Worm (Caenorhabditis elegans): ENCODE data around the gene mom-2.

Gene mom-2

ce11 chrV:8325906-8326305 lies 29.9 kb upstream of the mom-2 start:
- TF ChIP-seq snpc-1.1 (tag; optimal IDR thresholded peaks at IDR 0.05; ENCODE audit: insufficient read depth) (no peak), zfh-2 (GFP tag; conservative IDR thresholded peaks at IDR 0.05) (peak; percentile 63)

- no peak for TF ChIP-seq dox-1 (GFP tag; IDR thresholded peaks at IDR 0.05)
- no peak for TF ChIP-seq ztf-6 (GFP tag; IDR thresholded peaks at IDR 0.05)
- TF ChIP-seq mel-28 (tag; optimal IDR thresholded peaks at IDR 0.05; ENCODE audit: borderline replicate concordance) = no peak
- TF ChIP-seq efl-1 (GFP tag; optimal IDR thresholded peaks at IDR 0.05) = peak; percentile 14
- TF ChIP-seq zfh-2 (GFP tag; conservative IDR thresholded peaks at IDR 0.05) = peak; percentile 81
- TF ChIP-seq madf-8 (GFP tag; conservative IDR thresholded peaks at IDR 0.05) = peak; percentile 35; the same call in 1 of the 2 replicates
- no peak for TF ChIP-seq C17E4.6 (GFP tag; IDR thresholded peaks at IDR 0.05)
- peak; percentile 60; the same call in 1 of the 2 replicates for TF ChIP-seq hmg-1.2 (GFP tag; IDR thresholded peaks at IDR 0.05)
- no peak for TF ChIP-seq nhr-120 (GFP tag; IDR thresholded peaks at IDR 0.05)
- no peak for TF ChIP-seq dpl-1 (GFP tag; optimal IDR thresholded peaks at IDR 0.05)
- no peak for TF ChIP-seq nhr-179 (tag; optimal IDR thresholded peaks at IDR 0.05)
- peak; percentile 72 for TF ChIP-seq madf-6 (GFP tag; IDR thresholded peaks at IDR 0.05)
- TF ChIP-seq aptf-2 (GFP tag; conservative IDR thresholded peaks at IDR 0.05) = no peak
- no peak for TF ChIP-seq Y95B8A.8 (GFP tag; IDR thresholded peaks at IDR 0.05)
- no peak for TF ChIP-seq snpc-1.3 (tag; optimal IDR thresholded peaks at IDR 0.05; ENCODE audit: insufficient read depth)
- no peak for TF ChIP-seq madf-3 (GFP tag; IDR thresholded peaks at IDR 0.05)
- no peak for TF ChIP-seq hrde-1 (tag; optimal IDR thresholded peaks at IDR 0.05; ENCODE audit: borderline replicate concordance)
- no peak for TF ChIP-seq somi-1 (GFP tag; optimal IDR thresholded peaks at IDR 0.05)
- no peak for TF ChIP-seq hlh-12 (tag; optimal IDR thresholded peaks at IDR 0.05)
- TF ChIP-seq nhr-80 (tag; optimal IDR thresholded peaks at IDR 0.05) = no peak
- no peak for TF ChIP-seq snpc-1.1 (tag; optimal IDR thresholded peaks at IDR 0.05; ENCODE audit: insufficient read depth)
- TF ChIP-seq attf-3 (GFP tag; conservative IDR thresholded peaks at IDR 0.05) = no peak
- TF ChIP-seq let-607 (tag; optimal IDR thresholded peaks at IDR 0.05) = no peak
- TF ChIP-seq Y67H2A.10 (GFP tag; conservative IDR thresholded peaks at IDR 0.05) = no peak
- TF ChIP-seq aptf-3 (GFP tag; IDR thresholded peaks at IDR 0.05) = 0 out of 2 replicates have a peak, but pooled peaks have one; percentile 53
- TF ChIP-seq hmg-20 (GFP tag; IDR thresholded peaks at IDR 0.05) = no peak
- TF ChIP-seq pbrm-1 (GFP tag; IDR thresholded peaks at IDR 0.05) = no peak
- TF ChIP-seq lsl-1 (GFP tag; optimal IDR thresholded peaks at IDR 0.05) = no peak
- TF ChIP-seq ekl-4 (GFP tag; IDR thresholded peaks at IDR 0.05) = no peak
- no peak for TF ChIP-seq F23B12.7 (tag; optimal IDR thresholded peaks at IDR 0.05; ENCODE audit: insufficient read depth)
- TF ChIP-seq akir-1 (GFP tag; optimal IDR thresholded peaks at IDR 0.05) = no peak
- peak; percentile 79; the same call in 1 of the 2 replicates for TF ChIP-seq egrh-3 (GFP tag; IDR thresholded peaks at IDR 0.05)
- no peak for TF ChIP-seq tbp1 (GFP tag; optimal IDR thresholded peaks at IDR 0.05)
- no peak for TF ChIP-seq fkh-3 (tag; optimal IDR thresholded peaks at IDR 0.05)
- no peak for TF ChIP-seq T07F8.4 (tag; optimal IDR thresholded peaks at IDR 0.05)
- no peak for TF ChIP-seq F57A8.1 (GFP tag; optimal IDR thresholded peaks at IDR 0.05)
These were observed 28.7 kb upstream of the mom-2 start for ce11 chrV:8327080-8327479.

ce11 chrV:8329390-8329789 lies 26.4 kb upstream of the mom-2 start:
- 0 out of 2 replicates have a peak, but pooled peaks have one; percentile 28 for TF ChIP-seq hmg-20 (GFP tag; IDR thresholded peaks at IDR 0.05)
- peak; percentile 80; the same call in 1 of the 2 replicates for TF ChIP-seq madf-3 (GFP tag; IDR thresholded peaks at IDR 0.05)
- TF ChIP-seq D2030.7 (GFP tag; IDR thresholded peaks at IDR 0.05) = peak; percentile 16; the same call in 1 of the 2 replicates
- 0 out of 2 replicates have a peak, but pooled peaks have one; percentile 25 for TF ChIP-seq F33H1.4 (GFP tag; IDR thresholded peaks at IDR 0.05)
- TF ChIP-seq ceh-40 (GFP tag; IDR thresholded peaks at IDR 0.05) = peak; percentile 85
- TF ChIP-seq cebp-2 (GFP tag; IDR thresholded peaks at IDR 0.05) = peak; percentile 77; the same call in 1 of the 2 replicates
- 0 out of 2 replicates have a peak, but pooled peaks have one; percentile 60 for TF ChIP-seq F39B2.1 (GFP tag; IDR thresholded peaks at IDR 0.05)
- 0 out of 2 replicates have a peak, but pooled peaks have one; percentile 15 for TF ChIP-seq ceh-100 (GFP tag; IDR thresholded peaks at IDR 0.05)
- 0 out of 2 replicates have a peak, but pooled peaks have one; percentile 84 for TF ChIP-seq aptf-3 (GFP tag; IDR thresholded peaks at IDR 0.05)
- TF ChIP-seq let-526 (GFP tag; IDR thresholded peaks at IDR 0.05) = 0 out of 2 replicates have a peak, but pooled peaks have one; percentile 70
- 0 out of 2 replicates have a peak, but pooled peaks have one; percentile 49 for TF ChIP-seq ztf-28 (GFP tag; IDR thresholded peaks at IDR 0.05)
- peak; percentile 70 for TF ChIP-seq egrh-3 (GFP tag; IDR thresholded peaks at IDR 0.05)
- TF ChIP-seq B0019.2 (GFP tag; conservative IDR thresholded peaks at IDR 0.05) = peak; percentile 40; the same call in 1 of the 2 replicates
- TF ChIP-seq ceh-58 (GFP tag; IDR thresholded peaks at IDR 0.05) = 0 out of 2 replicates have a peak, but pooled peaks have one; percentile 18

All from whole organism, young adult.